Comparison of ENCODE assay signal across 4 fruit fly cellular contexts in genomic region chrX:7372475-7372874, dm6.
TF ChIP-seq lines count a peak whose summit lies in the region.

No protein-coding gene starts in this region.

- TF ChIP-seq CTCF in whole organism, embryonic (GFP tag; optimal IDR thresholded peaks at IDR 0.05; lab: Kevin White, UChicago) = no peak

TF ChIP-seq in whole organism, embryonic, 481 proteins besides CTCF, POLR2A, EP300 and RAD21:
- no peak for TF ChIP-seq NC2α (GFP tag; optimal IDR thresholded peaks at IDR 0.05; lab: Kevin White, UChicago)
- peak; percentile 51 for TF ChIP-seq sens (GFP tag; lab: Kevin White, UChicago)
- TF ChIP-seq Mes4 (GFP tag; optimal IDR thresholded peaks at IDR 0.05; lab: Kevin White, UChicago) = no peak
- peak; percentile 30 for TF ChIP-seq Ets65A (GFP tag; lab: Kevin White, UChicago)
- no peak for TF ChIP-seq sima (GFP tag; optimal IDR thresholded peaks at IDR 0.05; lab: Kevin White, UChicago)
- TF ChIP-seq Tbp (GFP tag; optimal IDR thresholded peaks at IDR 0.05; lab: Kevin White, UChicago) = no peak
- TF ChIP-seq CG1602 (GFP tag; optimal IDR thresholded peaks at IDR 0.05; lab: Kevin White, UChicago) = no peak
- no peak for TF ChIP-seq CkIIα-i1 (GFP tag; IDR thresholded peaks at IDR 0.05; lab: Robert Waterston, UW)
- no peak for TF ChIP-seq Side (GFP tag; optimal IDR thresholded peaks at IDR 0.05; lab: Kevin White, UChicago)

TF ChIP-seq in whole organism, prepupa, 60 proteins besides CTCF, POLR2A, EP300 and RAD21:
- TF ChIP-seq CG16779 (tag; optimal IDR thresholded peaks at IDR 0.05; lab: Kevin White, UChicago) (no peak), pdm3 (GFP tag; optimal IDR thresholded peaks at IDR 0.05; lab: Kevin White, UChicago) (peak; percentile 5), acj6 (GFP tag; optimal IDR thresholded peaks at IDR 0.05; lab: Kevin White, UChicago) (no peak), lz (GFP tag; optimal IDR thresholded peaks at IDR 0.05; lab: Kevin White, UChicago) (no peak), Eip78C (GFP tag; lab: Kevin White, UChicago) (peak; percentile 60), CG4318 (GFP tag; optimal IDR thresholded peaks at IDR 0.05; lab: Kevin White, UChicago) (no peak), CG6276 (GFP tag; optimal IDR thresholded peaks at IDR 0.05; lab: Kevin White, UChicago) (no peak), CG8632 (GFP tag; optimal IDR thresholded peaks at IDR 0.05; lab: Kevin White, UChicago) (no peak), topi (GFP tag; optimal IDR thresholded peaks at IDR 0.05; lab: Kevin White, UChicago) (peak; percentile 14), CG8319 (GFP tag; optimal IDR thresholded peaks at IDR 0.05; lab: Kevin White, UChicago) (no peak), Ets21C (GFP tag; optimal IDR thresholded peaks at IDR 0.05; lab: Kevin White, UChicago) (no peak), dsx (GFP tag; optimal IDR thresholded peaks at IDR 0.05; lab: Kevin White, UChicago; ENCODE audit: poor library complexity, severe bottlenecking) (no peak), Sox102F (GFP tag; optimal IDR thresholded peaks at IDR 0.05; lab: Kevin White, UChicago) (no peak), Smox (GFP tag; optimal IDR thresholded peaks at IDR 0.05; lab: Kevin White, UChicago) (peak; percentile 4), Sox15 (GFP tag; optimal IDR thresholded peaks at IDR 0.05; lab: Kevin White, UChicago) (no peak), CG6808 (GFP tag; optimal IDR thresholded peaks at IDR 0.05; lab: Kevin White, UChicago) (no peak), achi (GFP tag; optimal IDR thresholded peaks at IDR 0.05; lab: Kevin White, UChicago) (no peak), Gug (GFP tag; IDR thresholded peaks at IDR 0.05; lab: Robert Waterston, UW) (no peak), ss (GFP tag; optimal IDR thresholded peaks at IDR 0.05; lab: Kevin White, UChicago) (peak in 1 of 2 experiments; percentile 3), fd59A (GFP tag; optimal IDR thresholded peaks at IDR 0.05; lab: Kevin White, UChicago) (no peak), Hr4 (GFP tag; optimal IDR thresholded peaks at IDR 0.05; lab: Kevin White, UChicago) (no peak), salr (GFP tag; optimal IDR thresholded peaks at IDR 0.05; lab: Kevin White, UChicago) (no peak), CG10631 (GFP tag; optimal IDR thresholded peaks at IDR 0.05; lab: Kevin White, UChicago) (peak; percentile 23), Ets96B (tag; optimal IDR thresholded peaks at IDR 0.05; lab: Kevin White, UChicago) (peak; percentile 23), CG6854 (GFP tag; optimal IDR thresholded peaks at IDR 0.05; lab: Kevin White, UChicago) (no peak), OdsH (GFP tag; optimal IDR thresholded peaks at IDR 0.05; lab: Kevin White, UChicago) (peak; percentile 13), Hr39 (GFP tag; optimal IDR thresholded peaks at IDR 0.05; lab: Kevin White, UChicago) (peak; percentile 10)

TF ChIP-seq in whole organism, pupa, 21 proteins besides CTCF, POLR2A, EP300 and RAD21:
- TF ChIP-seq CG13204 (GFP tag; optimal IDR thresholded peaks at IDR 0.05; lab: Kevin White, UChicago) (no peak), CG15710 (tag; optimal IDR thresholded peaks at IDR 0.05; lab: Kevin White, UChicago) (peak; percentile 26), CG4496 (GFP tag; IDR thresholded peaks at IDR 0.05; lab: Robert Waterston, UW) (no peak), CG17806 (tag; optimal IDR thresholded peaks at IDR 0.05; lab: Kevin White, UChicago) (peak; percentile 15), CG8159 (tag; optimal IDR thresholded peaks at IDR 0.05; lab: Kevin White, UChicago) (peak; percentile 35)

TF ChIP-seq in whole organism, wandering third instar larva, 38 proteins besides CTCF, POLR2A, EP300 and RAD21:
- TF ChIP-seq Hr83 (GFP tag; optimal IDR thresholded peaks at IDR 0.05; lab: Kevin White, UChicago; ENCODE audit: poor library complexity, severe bottlenecking) = no peak
- TF ChIP-seq jim (GFP tag; optimal IDR thresholded peaks at IDR 0.05; lab: Kevin White, UChicago) = no peak
- TF ChIP-seq Dif (GFP tag; optimal IDR thresholded peaks at IDR 0.05; lab: Kevin White, UChicago; ENCODE audit: partially characterized antibody) = no peak
- peak; percentile 8 for TF ChIP-seq HLH106 (tag; optimal IDR thresholded peaks at IDR 0.05; lab: Kevin White, UChicago)
- no peak for TF ChIP-seq Sp1 (GFP tag; optimal IDR thresholded peaks at IDR 0.05; lab: Kevin White, UChicago)
- TF ChIP-seq dmrt93B (GFP tag; optimal IDR thresholded peaks at IDR 0.05; lab: Kevin White, UChicago) = no peak
- TF ChIP-seq h (GFP tag; optimal IDR thresholded peaks at IDR 0.05; lab: Kevin White, UChicago) = peak; percentile 16
- no peak for TF ChIP-seq Jra (GFP tag; optimal IDR thresholded peaks at IDR 0.05; lab: Kevin White, UChicago)
- TF ChIP-seq N (GFP tag; optimal IDR thresholded peaks at IDR 0.05; lab: Kevin White, UChicago) = no peak
- no peak for TF ChIP-seq Myc (optimal IDR thresholded peaks at IDR 0.05; lab: Kevin White, UChicago)
- TF ChIP-seq CG32264 (GFP tag; optimal IDR thresholded peaks at IDR 0.05; lab: Kevin White, UChicago) = no peak
- TF ChIP-seq Dfd (GFP tag; optimal IDR thresholded peaks at IDR 0.05; lab: Kevin White, UChicago) = no peak
- TF ChIP-seq usp (GFP tag; optimal IDR thresholded peaks at IDR 0.05; lab: Kevin White, UChicago) = no peak
- TF ChIP-seq dsf (GFP tag; optimal IDR thresholded peaks at IDR 0.05; lab: Kevin White, UChicago; ENCODE audit: borderline replicate concordance) = no peak
- peak in 1 of 2 experiments; percentile 9 for TF ChIP-seq foxo (GFP tag; optimal IDR thresholded peaks at IDR 0.05; lab: Kevin White, UChicago)

Comparison
In these comparisons a context has a peak if more than half of its experiments do, and no peak if none do; other contexts are left out.
1. Of the 7 proteins assayed by ChIP-seq in both whole organism, embryonic and whole organism, prepupa: peak only in whole organism, embryonic: none; only in whole organism, prepupa: Hr39; in both: none; in neither: 6.